Fruit fly (Drosophila melanogaster) whole organism, embryonic: Measurements from ENCODE around the gene CG31875.
A peak's percentile ranks its signal among the peaks of the same experiment; 100 is the strongest.

Experiments used
- Aef1 ChIP-seq: fragments of 200-800 bp; sonication (Bioruptor generic); IDR thresholded peaks from 3 replicates; pipeline ENCODE4 v1.3.6; 2022; ENCODE audit warnings: missing biosample characterization, missing genetic modification characterization
- BEAF-32 ChIP-seq: fragments of 200-800 bp; sonication (Bioruptor generic); optimal IDR thresholded peaks from 3 replicates; lab custom pipeline; 2017; ENCODE audit warnings: missing biosample characterization, missing genetic modification characterization, mild to moderate bottlenecking, moderate library complexity, missing genetic modification reagents
- CG10274 ChIP-seq: fragments of 200-800 bp; sonication (Bioruptor generic); optimal IDR thresholded peaks from 3 replicates; lab custom pipeline; 2017; ENCODE audit warnings: missing biosample characterization, mild to moderate bottlenecking, missing genetic modification characterization
- CG10431 ChIP-seq: fragments of 200-800 bp; sonication (Bioruptor generic); optimal IDR thresholded peaks from 3 replicates; lab custom pipeline; 2018; ENCODE audit warnings: missing biosample characterization, mild to moderate bottlenecking, missing genetic modification characterization
- CG10979 ChIP-seq: fragments of 200-800 bp; sonication (Bioruptor generic); optimal IDR thresholded peaks from 2 replicates; lab custom pipeline; 2018; ENCODE audit warnings: missing biosample characterization, mild to moderate bottlenecking, missing genetic modification characterization, moderate library complexity
- CG12659 ChIP-seq: fragments of 200-800 bp; sonication (Bioruptor generic); optimal IDR thresholded peaks from 3 replicates; lab custom pipeline; 2017; ENCODE audit warnings: mild to moderate bottlenecking, missing biosample characterization, missing genetic modification reagents, missing genetic modification characterization
- CG13775 ChIP-seq: fragments of 200-800 bp; sonication (Bioruptor generic); optimal IDR thresholded peaks from 3 replicates; lab custom pipeline; 2017; ENCODE audit warnings: missing biosample characterization, mild to moderate bottlenecking, missing genetic modification characterization
- CG14710 ChIP-seq: fragments of 200-800 bp; sonication (Bioruptor generic); optimal IDR thresholded peaks from 3 replicates; lab custom pipeline; 2019; ENCODE audit warnings: missing biosample characterization, mild to moderate bottlenecking, missing genetic modification characterization, moderate library complexity
- CG1529 ChIP-seq: fragments of 200-800 bp; sonication (Bioruptor generic); optimal IDR thresholded peaks from 3 replicates; lab custom pipeline; 2018; ENCODE audit warnings: missing biosample characterization, missing genetic modification characterization
- CG1602 ChIP-seq: fragments of 200-800 bp; sonication (Bioruptor generic); optimal IDR thresholded peaks from 3 replicates; lab custom pipeline; 2016; ENCODE audit warnings: missing biosample characterization, missing genetic modification characterization
- CG16815 ChIP-seq: fragments of 200-800 bp; sonication (Bioruptor generic); optimal IDR thresholded peaks from 3 replicates; lab custom pipeline; 2017; ENCODE audit warnings: missing biosample characterization, mild to moderate bottlenecking, missing genetic modification characterization
- CG17361 ChIP-seq: fragments of 200-800 bp; sonication (Bioruptor generic); IDR thresholded peaks from 3 replicates; pipeline ENCODE4 v1.3.6; 2022; ENCODE audit warnings: missing biosample characterization, missing genetic modification characterization
- CG17829 ChIP-seq: fragments of 200-800 bp; optimal IDR thresholded peaks from 2 replicates; lab custom pipeline; 2019; ENCODE audit warnings: missing biosample characterization, mild to moderate bottlenecking, missing genetic modification characterization, moderate library complexity
- CG18262 ChIP-seq: fragments of 200-800 bp; optimal IDR thresholded peaks from 3 replicates; lab custom pipeline; 2019; ENCODE audit warnings: missing biosample characterization, mild to moderate bottlenecking, missing genetic modification characterization, moderate library complexity
- CG2116 ChIP-seq: fragments of 200-800 bp; sonication (Bioruptor generic); optimal IDR thresholded peaks from 3 replicates; lab custom pipeline; 2018; ENCODE audit warnings: missing biosample characterization, mild to moderate bottlenecking, missing genetic modification characterization
- CG30403 ChIP-seq: fragments of 200-800 bp; sonication (Bioruptor generic); optimal IDR thresholded peaks from 3 replicates; lab custom pipeline; 2016; ENCODE audit warnings: missing biosample characterization, missing genetic modification characterization
- CG7556 ChIP-seq: fragments of 200-800 bp; sonication (Bioruptor generic); optimal IDR thresholded peaks from 2 replicates; lab custom pipeline; 2017; ENCODE audit warnings: missing biosample characterization, mild to moderate bottlenecking, missing genetic modification characterization
- CG7786 ChIP-seq: fragments of 200-800 bp; sonication (Bioruptor generic); optimal IDR thresholded peaks from 2 replicates; lab custom pipeline; 2016; ENCODE audit warnings: missing biosample characterization, missing genetic modification characterization
- CG8290 ChIP-seq, 3 experiments: fragments of 200-800 bp; sonication (Bioruptor generic); optimal IDR thresholded peaks; 2 replicates each; lab custom pipeline; 2016 to 2019; ENCODE audit warnings: missing biosample characterization in 3 of 3, missing genetic modification characterization in 3 of 3, mild to moderate bottlenecking in 2 of 3, moderate library complexity in 1 of 3
- CoRest ChIP-seq: fragments of 200-800 bp; sonication (Bioruptor generic); optimal IDR thresholded peaks from 3 replicates; lab custom pipeline; 2018; ENCODE audit warnings: missing biosample characterization, mild to moderate bottlenecking, missing genetic modification characterization, moderate library complexity
- Ets65A ChIP-seq: fragments of 200-800 bp; sonication (Bioruptor generic); peaks from one replicate; lab custom pipeline; 2016; ENCODE audit warnings: missing biosample characterization, missing genetic modification characterization
- HLH54F ChIP-seq: fragments of 200-800 bp; sonication (Bioruptor generic); optimal IDR thresholded peaks from 3 replicates; lab custom pipeline; 2016; ENCODE audit warnings: missing biosample characterization, missing genetic modification characterization
- Hsf ChIP-seq: fragments of 200-800 bp; sonication (Bioruptor generic); optimal IDR thresholded peaks from 3 replicates; lab custom pipeline; 2016; ENCODE audit warnings: missing biosample characterization, missing genetic modification characterization
- Lhr ChIP-seq: fragments of 200-800 bp; sonication (Bioruptor generic); optimal IDR thresholded peaks from 3 replicates; lab custom pipeline; 2017; ENCODE audit warnings: mild to moderate bottlenecking, missing biosample characterization, missing genetic modification reagents, missing genetic modification characterization
- Sox102F ChIP-seq: fragments of 200-800 bp; sonication (Bioruptor generic); optimal IDR thresholded peaks from 2 replicates; lab custom pipeline; 2018; ENCODE audit warnings: missing biosample characterization, mild to moderate bottlenecking, missing genetic modification characterization, moderate library complexity
- Sry-δ ChIP-seq: fragments of 200-800 bp; sonication (Bioruptor generic); optimal IDR thresholded peaks from 2 replicates; lab custom pipeline; 2016; ENCODE audit warnings: missing biosample characterization, missing genetic modification characterization
- Ssrp ChIP-seq: fragments of 200-800 bp; sonication (Bioruptor generic); optimal IDR thresholded peaks from 2 replicates; lab custom pipeline; 2018; ENCODE audit warnings: missing biosample characterization, mild to moderate bottlenecking, missing genetic modification characterization, moderate library complexity
- ap ChIP-seq: fragments of 200-800 bp; sonication (Bioruptor generic); IDR thresholded peaks from 2 replicates; pipeline ENCODE4 v1.3.6; 2022; ENCODE audit warnings: missing biosample characterization, missing genetic modification characterization
- gem ChIP-seq: fragments of 200-800 bp; sonication (Bioruptor generic); optimal IDR thresholded peaks from 2 replicates; lab custom pipeline; 2019; ENCODE audit warnings: missing biosample characterization, mild to moderate bottlenecking, missing genetic modification characterization, moderate library complexity
- grau ChIP-seq: fragments of 200-800 bp; optimal IDR thresholded peaks from 3 replicates; lab custom pipeline; 2019; ENCODE audit warnings: missing biosample characterization, mild to moderate bottlenecking, missing genetic modification characterization, moderate library complexity
- lbe ChIP-seq: fragments of 200-800 bp; sonication (Bioruptor generic); optimal IDR thresholded peaks from 2 replicates; lab custom pipeline; 2016; ENCODE audit warnings: missing biosample characterization, mild to moderate bottlenecking, missing genetic modification characterization
- lola ChIP-seq, 3 experiments: fragments of >200 bp in 2 of 3; fragments of 200-800 bp in 1 of 3; sonication (Bioruptor generic) in 1 of 3; optimal IDR thresholded peaks; 2 replicates each; lab custom pipeline; 2017 to 2019; ENCODE audit warnings: missing biosample characterization in 3 of 3, missing genetic modification characterization in 3 of 3, mild to moderate bottlenecking in 1 of 3, moderate library complexity in 1 of 3
- nerfin-1 ChIP-seq: fragments of 200-800 bp; sonication (Bioruptor generic); optimal IDR thresholded peaks from 3 replicates; lab custom pipeline; 2019; ENCODE audit warnings: missing biosample characterization, mild to moderate bottlenecking, missing genetic modification characterization, moderate library complexity
- nmo ChIP-seq: fragments of 200-800 bp; sonication (Bioruptor generic); optimal IDR thresholded peaks from 2 replicates; lab custom pipeline; 2018; ENCODE audit warnings: missing biosample characterization, mild to moderate bottlenecking, missing genetic modification characterization, moderate library complexity
- phol ChIP-seq: fragments of 200-800 bp; sonication (Bioruptor generic); optimal IDR thresholded peaks from 3 replicates; lab custom pipeline; 2018; ENCODE audit warnings: missing biosample characterization, mild to moderate bottlenecking, missing genetic modification characterization, moderate library complexity
- pum ChIP-seq: fragments of 200-800 bp; sonication (Bioruptor generic); optimal IDR thresholded peaks from 2 replicates; lab custom pipeline; 2016; ENCODE audit warnings: missing biosample characterization, missing genetic modification characterization
- row ChIP-seq: fragments of 200-800 bp; sonication (Bioruptor generic); IDR thresholded peaks from 3 replicates; pipeline ENCODE4 v1.3.6; 2022; ENCODE audit warnings: missing biosample characterization, missing genetic modification characterization
- sima ChIP-seq: fragments of 200-800 bp; sonication (Bioruptor generic); optimal IDR thresholded peaks from 2 replicates; lab custom pipeline; 2016; ENCODE audit warnings: missing biosample characterization, missing genetic modification characterization
- sqz ChIP-seq: fragments of 200-800 bp; sonication (Bioruptor generic); optimal IDR thresholded peaks from 3 replicates; lab custom pipeline; 2018; ENCODE audit warnings: missing biosample characterization, mild to moderate bottlenecking, missing genetic modification characterization
- stc ChIP-seq: fragments of 200-800 bp; sonication (Bioruptor generic); IDR thresholded peaks from 2 replicates; pipeline ENCODE4 v1.3.6; 2022; ENCODE audit warnings: missing biosample characterization, missing genetic modification characterization
- stwl ChIP-seq: fragments of 200-800 bp; sonication (Bioruptor generic); optimal IDR thresholded peaks from 3 replicates; lab custom pipeline; 2018; ENCODE audit warnings: missing biosample characterization, mild to moderate bottlenecking, missing genetic modification characterization, moderate library complexity
- tio ChIP-seq: fragments of 200-800 bp; sonication (Bioruptor generic); optimal IDR thresholded peaks from 2 replicates; lab custom pipeline; 2017; ENCODE audit warnings: missing biosample characterization, missing genetic modification characterization, inconsistent platforms
- trem ChIP-seq: fragments of 200-800 bp; optimal IDR thresholded peaks from 3 replicates; lab custom pipeline; 2019; ENCODE audit warnings: missing biosample characterization, mild to moderate bottlenecking, missing genetic modification characterization, moderate library complexity
- wdn ChIP-seq: fragments of 200-800 bp; sonication (Bioruptor generic); IDR thresholded peaks from 2 replicates; pipeline ENCODE4 v1.3.6; 2022; ENCODE audit warnings: missing biosample characterization, missing genetic modification characterization
- zen ChIP-seq: fragments of 200-800 bp; sonication (Bioruptor generic); optimal IDR thresholded peaks from 3 replicates; lab custom pipeline; 2018; ENCODE audit warnings: missing biosample characterization, mild to moderate bottlenecking, missing genetic modification characterization, moderate library complexity

CG31875 gene

DNA sequence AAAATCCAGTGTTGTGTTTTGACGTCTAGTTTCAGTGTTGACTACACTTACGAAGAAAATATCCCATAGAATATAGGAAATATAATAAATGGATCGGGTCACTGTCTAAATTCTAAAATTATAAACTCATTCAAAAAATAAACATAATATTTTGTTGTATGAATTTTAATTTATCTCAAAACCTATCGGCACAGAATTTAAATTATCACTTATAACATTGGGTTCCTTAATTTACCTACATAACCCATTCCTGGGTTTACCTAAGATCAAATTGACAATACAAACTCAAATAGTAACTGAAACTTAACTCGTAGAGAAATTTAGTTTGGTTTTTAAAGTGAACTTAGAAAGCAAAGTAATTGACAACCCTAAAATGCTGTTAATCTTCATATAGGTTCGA is 6.0 kb downstream of the CG31875 start (continued):
- TF ChIP-seq CG12659 (peak; percentile 9), stc (GFP tag; lab: Robert Waterston, UW) (no peak), CG17361 (GFP tag; lab: Robert Waterston, UW) (peak; percentile 48; the same call in 1 of the 3 replicates), CG10274 (no peak), BEAF-32 (peak; percentile 14), Sox102F (GFP tag; lab: Kevin White, UChicago) (peak; percentile 17), CG2116 (GFP tag; lab: Kevin White, UChicago) (peak; percentile 26), tio (peak; percentile 52), row (GFP tag; lab: Robert Waterston, UW) (peak; percentile 53; the same call in 1 of the 3 replicates), CG30403 (GFP tag; lab: Kevin White, UChicago) (peak; percentile 22), phol (tag; lab: Kevin White, UChicago) (peak; percentile 43), HLH54F (peak; percentile 18), CG1529 (GFP tag; lab: Kevin White, UChicago) (no peak), Ssrp (peak; percentile 46), CG17829 (tag; lab: Kevin White, UChicago) (peak; percentile 46), sima (GFP tag; lab: Kevin White, UChicago) (no peak), pum (GFP tag; lab: Kevin White, UChicago) (peak; percentile 30), CG16815 (peak; percentile 40), Hsf (GFP tag; lab: Kevin White, UChicago) (peak; percentile 6), sqz (peak; percentile 35), CG7556 (GFP tag; lab: Kevin White, UChicago) (peak; percentile 45), grau (tag; lab: Kevin White, UChicago) (peak; percentile 35), gem (peak; percentile 61), lola (GFP tag; optimal IDR thresholded peaks at IDR 0.05; lab: Kevin White, UChicago) (peak in 1 of 3 experiments; percentile 55), CG8290 (GFP tag; optimal IDR thresholded peaks at IDR 0.05; lab: Kevin White, UChicago) (no peak), CG8290 (tag; optimal IDR thresholded peaks at IDR 0.05; lab: Kevin White, UChicago) (peak in 1 of 2 experiments; percentile 68), Sry-δ (GFP tag; lab: Kevin White, UChicago) (peak; percentile 13), trem (tag; lab: Kevin White, UChicago) (peak; percentile 60), Aef1 (no peak), CoRest (tag; lab: Kevin White, UChicago) (peak; percentile 50), Lhr (peak; percentile 10), CG10431 (GFP tag; lab: Kevin White, UChicago) (peak; percentile 9), Ets65A (GFP tag; lab: Kevin White, UChicago) (peak; percentile 55), nerfin-1 (tag; lab: Kevin White, UChicago) (peak; percentile 26), CG7786 (GFP tag; lab: Kevin White, UChicago) (peak; percentile 5), stwl (tag; lab: Kevin White, UChicago) (peak; percentile 74), CG1602 (GFP tag; lab: Kevin White, UChicago) (peak; percentile 25), ap (GFP tag; lab: Robert Waterston, UW) (peak; percentile 30; the same call in 1 of the 2 replicates), wdn (GFP tag; lab: Robert Waterston, UW) (no peak), CG18262 (tag; lab: Kevin White, UChicago) (peak; percentile 66), nmo (GFP tag; lab: Kevin White, UChicago) (peak; percentile 34), CG14710 (tag; lab: Kevin White, UChicago) (peak; percentile 70), CG13775 (peak; percentile 39), CG10979 (tag; lab: Kevin White, UChicago) (peak; percentile 46), zen (tag; lab: Kevin White, UChicago) (peak; percentile 28), lbe (GFP tag; lab: Kevin White, UChicago) (no peak)
